Worm (Caenorhabditis elegans) whole organism, L2 larva: Measurements from ENCODE around the gene algn-14.

Experiments used
- blmp-1 ChIP-seq: sonication (generic microtip); optimal IDR thresholded peaks from 2 replicates; lab custom pipeline; 2017; ENCODE audit warnings: missing genetic modification characterization, mild to moderate bottlenecking, missing compliant biosample characterization, antibody characterized with exemption, moderate library complexity; ENCODE audit not compliant: insufficient read depth
- elt-1 ChIP-seq: fragments of 150-350 bp; optimal IDR thresholded peaks from 2 replicates; lab custom pipeline; 2014; ENCODE audit warnings: missing biosample characterization, missing genetic modification characterization
- nhr-11 ChIP-seq: fragments of 150-350 bp; optimal IDR thresholded peaks from 2 replicates; lab custom pipeline; 2014; ENCODE audit warnings: missing biosample characterization, missing genetic modification characterization
- nhr-237 ChIP-seq: fragments of 150-350 bp; optimal IDR thresholded peaks from 2 replicates; lab custom pipeline; 2014; ENCODE audit warnings: missing biosample characterization, missing genetic modification characterization
- zag-1 ChIP-seq: fragments of 150-350 bp; optimal IDR thresholded peaks from 2 replicates; lab custom pipeline; 2014; ENCODE audit warnings: missing biosample characterization, missing genetic modification characterization

ce11 chrIV:3752276-3752675 lies 51.0 kb downstream of the algn-14 start:
- TF ChIP-seq nhr-237 (tag; lab: Kevin White, UChicago): no peak
- no peak for TF ChIP-seq zag-1 (tag; lab: Kevin White, UChicago)
- no peak for TF ChIP-seq elt-1
- no peak for TF ChIP-seq blmp-1 (tag; lab: Kevin White, UChicago)
- no peak for TF ChIP-seq nhr-11 (tag; lab: Kevin White, UChicago)
